Fruit fly (Drosophila melanogaster): Measurements from ENCODE around the gene Wdr82.
A peak's percentile ranks its signal among the peaks of the same experiment; 100 is the strongest.

Wdr82 gene

DNA sequence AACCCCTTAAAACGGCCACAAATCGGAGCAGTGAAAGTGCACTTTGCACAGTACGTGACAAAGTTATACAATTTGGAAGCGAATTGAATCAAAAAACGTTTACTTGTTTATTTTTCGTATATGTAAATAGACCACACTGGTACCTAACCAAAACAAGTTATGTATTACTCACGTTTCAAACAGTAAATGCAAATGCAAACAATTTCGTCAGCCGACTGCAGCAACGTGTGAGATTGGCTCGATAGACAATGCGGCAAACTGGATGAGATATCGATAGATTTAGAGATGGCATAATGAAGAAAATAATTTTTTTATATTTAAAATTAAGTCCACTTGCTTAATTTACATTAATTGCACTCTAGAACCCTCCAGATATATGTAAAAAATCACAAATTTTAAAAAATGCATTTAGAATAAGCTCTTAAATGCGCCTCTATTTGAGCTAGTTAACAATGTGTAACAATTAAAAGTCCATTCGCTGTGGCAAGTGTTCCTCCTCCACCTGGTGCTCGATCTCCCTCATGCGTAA lies 7.3 kb downstream of the Wdr82 start, which contains the start of gene AlaRS (continued):
- TF ChIP-seq Oli (tag; optimal IDR thresholded peaks at IDR 0.05) (peak; percentile 9), CG10321 (GFP tag; IDR thresholded peaks at IDR 0.05) (no peak), CG17802 (tag; optimal IDR thresholded peaks at IDR 0.05) (no peak), CG18599 (GFP tag; optimal IDR thresholded peaks at IDR 0.05) (peak; percentile 56), CG6272 (GFP tag; IDR thresholded peaks at IDR 0.05) (no peak), HLHmδ (GFP tag; optimal IDR thresholded peaks at IDR 0.05) (no peak), Hmr (GFP tag; optimal IDR thresholded peaks at IDR 0.05) (peak; percentile 30), CG9932 (GFP tag; IDR thresholded peaks at IDR 0.05) (peak; percentile 49), Camta (GFP tag; optimal IDR thresholded peaks at IDR 0.05) (no peak), Deaf1 (tag; optimal IDR thresholded peaks at IDR 0.05) (peak; percentile 9), Elba2 (GFP tag; optimal IDR thresholded peaks at IDR 0.05) (no peak), klu (GFP tag; IDR thresholded peaks at IDR 0.05) (0 out of 2 replicates have a peak, but pooled peaks have one; percentile 18), CG4360 (GFP tag; IDR thresholded peaks at IDR 0.05) (no peak), pum (GFP tag; optimal IDR thresholded peaks at IDR 0.05) (peak; percentile 26), dpn (GFP tag; optimal IDR thresholded peaks at IDR 0.05) (peak; percentile 8 to 26), CG11560 (tag; IDR thresholded peaks at IDR 0.05) (no peak), TFAM (GFP tag; optimal IDR thresholded peaks at IDR 0.05) (no peak), CG11247 (GFP tag; IDR thresholded peaks at IDR 0.05) (no peak), NfI (GFP tag; optimal IDR thresholded peaks at IDR 0.05) (peak; percentile 4), CG12236 (GFP tag; optimal IDR thresholded peaks at IDR 0.05) (no peak), Spps (tag; optimal IDR thresholded peaks at IDR 0.05) (peak; percentile 23), Atf3 (GFP tag; optimal IDR thresholded peaks at IDR 0.05) (no peak), ftz-f1 (GFP tag; optimal IDR thresholded peaks at IDR 0.05) (no peak), HHEX (GFP tag; optimal IDR thresholded peaks at IDR 0.05) (peak; percentile 15), CG14014 (GFP tag; IDR thresholded peaks at IDR 0.05) (no peak), lola (GFP tag; optimal IDR thresholded peaks at IDR 0.05) (peak in 1 of 3 experiments; percentile 29), NC2β (GFP tag; optimal IDR thresholded peaks at IDR 0.05) (no peak), E2f1 (GFP tag; IDR thresholded peaks at IDR 0.05) (no peak), Neu2 (GFP tag; optimal IDR thresholded peaks at IDR 0.05; ENCODE audit: borderline replicate concordance) (no peak), CG13775 (GFP tag; optimal IDR thresholded peaks at IDR 0.05) (peak; percentile 44), ewg (GFP tag; optimal IDR thresholded peaks at IDR 0.05) (no peak), da (GFP tag; optimal IDR thresholded peaks at IDR 0.05) (no peak), CG13424 (tag; optimal IDR thresholded peaks at IDR 0.05) (peak; percentile 58), CG14860 (GFP tag; IDR thresholded peaks at IDR 0.05; ENCODE audit: partially characterized antibody) (peak; percentile 41; the same call in 1 of the 3 replicates), fd96Cb (tag; optimal IDR thresholded peaks at IDR 0.05) (no peak), zf30C (GFP tag; optimal IDR thresholded peaks at IDR 0.05) (no peak), CG15601 (tag; optimal IDR thresholded peaks at IDR 0.05) (peak; percentile 16), CG7357 (GFP tag; IDR thresholded peaks at IDR 0.05) (no peak), CG9609 (GFP tag; optimal IDR thresholded peaks at IDR 0.05) (no peak), CG15514 (GFP tag; optimal IDR thresholded peaks at IDR 0.05) (peak; percentile 84), dmrt99B (tag; optimal IDR thresholded peaks at IDR 0.05) (peak; percentile 27), sima (GFP tag; optimal IDR thresholded peaks at IDR 0.05) (no peak), cas (GFP tag; IDR thresholded peaks at IDR 0.05) (no peak), YL-1 (GFP tag; optimal IDR thresholded peaks at IDR 0.05) (peak; percentile 83), HLH54F (GFP tag; optimal IDR thresholded peaks at IDR 0.05) (no peak), CG1832 (GFP tag; optimal IDR thresholded peaks at IDR 0.05) (no peak), Nf-YB (GFP tag; optimal IDR thresholded peaks at IDR 0.05) (peak; percentile 1), CG11696 (GFP tag; IDR thresholded peaks at IDR 0.05) (no peak), ab (GFP tag; optimal IDR thresholded peaks at IDR 0.05) (no peak), lmd (GFP tag; IDR thresholded peaks at IDR 0.05) (0 out of 2 replicates have a peak, but pooled peaks have one; percentile 14)

All from whole organism, embryonic.